Worm (Caenorhabditis elegans) whole organism, L3 larva: ENCODE data around the gene fbxa-82.

Experiments used
- jun-1 ChIP-seq: fragments of 150-350 bp; optimal IDR thresholded peaks from 2 replicates; lab custom pipeline; 2014; ENCODE audit warnings: missing biosample characterization, missing genetic modification reagents, missing genetic modification characterization
- nhr-77 ChIP-seq: fragments of 150-350 bp; optimal IDR thresholded peaks from 2 replicates; lab custom pipeline; 2014; ENCODE audit warnings: missing biosample characterization, missing genetic modification characterization
- snpc-4 ChIP-seq: fragments of 150-350 bp; optimal IDR thresholded peaks from 2 replicates; lab custom pipeline; 2014; ENCODE audit warnings: missing biosample characterization, missing genetic modification characterization
- zag-1 ChIP-seq: fragments of 150-350 bp; optimal IDR thresholded peaks from 2 replicates; lab custom pipeline; 2014; ENCODE audit warnings: missing biosample characterization, missing genetic modification characterization
- ztf-11 ChIP-seq: fragments of 150-350 bp; optimal IDR thresholded peaks from 2 replicates; lab custom pipeline; 2014; ENCODE audit warnings: missing biosample characterization, missing genetic modification characterization

DNA sequence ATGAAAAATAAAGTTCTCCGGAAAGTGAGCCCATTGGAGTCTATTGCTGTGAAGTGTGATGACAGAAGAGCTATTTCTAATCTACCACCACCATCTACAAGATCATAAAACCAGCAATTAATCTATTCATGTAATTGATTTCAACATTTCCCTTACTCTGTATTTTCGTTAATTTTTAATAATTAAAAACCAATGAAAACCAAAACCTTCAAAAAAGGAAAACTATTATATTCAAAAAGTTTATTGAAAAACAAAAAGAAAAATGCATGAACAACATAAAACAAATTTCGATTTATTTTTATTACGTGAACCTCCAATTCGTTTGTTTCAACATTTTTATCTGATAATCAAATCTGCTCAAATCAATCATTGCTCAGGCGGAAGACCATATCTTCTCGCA, 47.1 kb upstream of the fbxa-82 start, which contains the start of gene C01G10.1:
- TF ChIP-seq nhr-77 (tag; lab: Kevin White, UChicago) (no peak), ztf-11 (tag; lab: Kevin White, UChicago) (no peak), jun-1 (tag; lab: Kevin White, UChicago) (no peak), snpc-4 (tag; lab: Kevin White, UChicago) (no peak), zag-1 (tag; lab: Kevin White, UChicago) (no peak)
